Fruit fly (Drosophila melanogaster): ENCODE data around the gene Kcmf1.
A peak's percentile ranks its signal among the peaks of the same experiment; 100 is the strongest.

Gene Kcmf1

dm6 chr3R:8992928-8993579 lies 21.7 kb downstream of the Kcmf1 start, which contains the start of gene CG11975 (continued):
- TF ChIP-seq CG12659 (GFP tag; optimal IDR thresholded peaks at IDR 0.05) (peak; percentile 83), bbx (GFP tag; IDR thresholded peaks at IDR 0.05; ENCODE audit: partially characterized antibody) (0 out of 2 replicates have a peak, but pooled peaks have one; percentile 46), sqz (GFP tag; optimal IDR thresholded peaks at IDR 0.05) (no peak), CG9727 (GFP tag; optimal IDR thresholded peaks at IDR 0.05) (peak; percentile 60), CG4707 (GFP tag; optimal IDR thresholded peaks at IDR 0.05) (no peak), CG8924 (tag; optimal IDR thresholded peaks at IDR 0.05) (peak; percentile 74), pnt (GFP tag; optimal IDR thresholded peaks at IDR 0.05) (peak; percentile 68), CG15073 (GFP tag; optimal IDR thresholded peaks at IDR 0.05) (no peak), sna (GFP tag; IDR thresholded peaks at IDR 0.05; ENCODE audit: partially characterized antibody) (peak; percentile 60), PHDP (tag; optimal IDR thresholded peaks at IDR 0.05) (peak; percentile 70), phol (tag; optimal IDR thresholded peaks at IDR 0.05) (peak; percentile 83), gsb (GFP tag; IDR thresholded peaks at IDR 0.05) (0 out of 2 replicates have a peak, but pooled peaks have one; percentile 12), caup (GFP tag; optimal IDR thresholded peaks at IDR 0.05; ENCODE audit: severe bottlenecking) (peak; percentile 80), Side (GFP tag; optimal IDR thresholded peaks at IDR 0.05) (peak; percentile 83), CG7963 (GFP tag; IDR thresholded peaks at IDR 0.05; ENCODE audit: partially characterized antibody) (0 out of 3 replicates have a peak, but pooled peaks have one; percentile 4), Taf1 (GFP tag; IDR thresholded peaks at IDR 0.05) (peak; percentile 58), gsb-n (tag; optimal IDR thresholded peaks at IDR 0.05) (no peak), CG8290 (GFP tag; optimal IDR thresholded peaks at IDR 0.05) (peak; percentile 84), CG8290 (tag; optimal IDR thresholded peaks at IDR 0.05) (peak in 1 of 2 experiments; percentile 2), mld (GFP tag; IDR thresholded peaks at IDR 0.05; ENCODE audit: partially characterized antibody) (no peak), NC2β (GFP tag; optimal IDR thresholded peaks at IDR 0.05) (peak; percentile 72), CG2120 (GFP tag; optimal IDR thresholded peaks at IDR 0.05) (peak; percentile 92), CG18476 (GFP tag; optimal IDR thresholded peaks at IDR 0.05) (peak; percentile 65), CG8388 (GFP tag; optimal IDR thresholded peaks at IDR 0.05) (peak; percentile 46), CG17829 (tag; optimal IDR thresholded peaks at IDR 0.05) (peak; percentile 72), CG16779 (GFP tag; IDR thresholded peaks at IDR 0.05) (no peak), HLH3B (GFP tag; IDR thresholded peaks at IDR 0.05) (peak; percentile 25; the same call in 1 of the 2 replicates), pros (GFP tag; optimal IDR thresholded peaks at IDR 0.05) (peak; percentile 47), Doc2 (GFP tag; IDR thresholded peaks at IDR 0.05) (no peak), abd-A (tag; optimal IDR thresholded peaks at IDR 0.05) (no peak), Dip3 (GFP tag; optimal IDR thresholded peaks at IDR 0.05) (peak; percentile 82), Sry-δ (GFP tag; optimal IDR thresholded peaks at IDR 0.05) (peak; percentile 96), grau (tag; optimal IDR thresholded peaks at IDR 0.05) (peak; percentile 67), Dek (tag; optimal IDR thresholded peaks at IDR 0.05) (peak; percentile 57), btn (GFP tag; optimal IDR thresholded peaks at IDR 0.05) (peak; percentile 61), Gug (GFP tag; IDR thresholded peaks at IDR 0.05) (peak; percentile 56; the same call in 1 of the 4 replicates), disco-r (GFP tag; optimal IDR thresholded peaks at IDR 0.05) (peak; percentile 72), nerfin-1 (tag; optimal IDR thresholded peaks at IDR 0.05) (peak; percentile 91), CG31388 (GFP tag; optimal IDR thresholded peaks at IDR 0.05) (peak; percentile 14), fd64A (GFP tag; optimal IDR thresholded peaks at IDR 0.05) (no peak), CG7839 (tag; optimal IDR thresholded peaks at IDR 0.05) (no peak), HLH4C (GFP tag; IDR thresholded peaks at IDR 0.05; ENCODE audit: partially characterized antibody) (peak; percentile 68), CG14965 (GFP tag; optimal IDR thresholded peaks at IDR 0.05; ENCODE audit: borderline replicate concordance) (peak; percentile 6), Ptx1 (GFP tag; IDR thresholded peaks at IDR 0.05) (peak; percentile 58), CG7357 (GFP tag; IDR thresholded peaks at IDR 0.05) (no peak), CG14710 (tag; optimal IDR thresholded peaks at IDR 0.05) (peak; percentile 81), jumu (GFP tag; optimal IDR thresholded peaks at IDR 0.05) (peak; percentile 90), CG4730 (GFP tag; IDR thresholded peaks at IDR 0.05) (0 out of 2 replicates have a peak, but pooled peaks have one; percentile 24), CG11504 (tag; optimal IDR thresholded peaks at IDR 0.05) (no peak)
